Fruit fly (Drosophila melanogaster): ENCODE data around the gene spg.

spg gene

DNA sequence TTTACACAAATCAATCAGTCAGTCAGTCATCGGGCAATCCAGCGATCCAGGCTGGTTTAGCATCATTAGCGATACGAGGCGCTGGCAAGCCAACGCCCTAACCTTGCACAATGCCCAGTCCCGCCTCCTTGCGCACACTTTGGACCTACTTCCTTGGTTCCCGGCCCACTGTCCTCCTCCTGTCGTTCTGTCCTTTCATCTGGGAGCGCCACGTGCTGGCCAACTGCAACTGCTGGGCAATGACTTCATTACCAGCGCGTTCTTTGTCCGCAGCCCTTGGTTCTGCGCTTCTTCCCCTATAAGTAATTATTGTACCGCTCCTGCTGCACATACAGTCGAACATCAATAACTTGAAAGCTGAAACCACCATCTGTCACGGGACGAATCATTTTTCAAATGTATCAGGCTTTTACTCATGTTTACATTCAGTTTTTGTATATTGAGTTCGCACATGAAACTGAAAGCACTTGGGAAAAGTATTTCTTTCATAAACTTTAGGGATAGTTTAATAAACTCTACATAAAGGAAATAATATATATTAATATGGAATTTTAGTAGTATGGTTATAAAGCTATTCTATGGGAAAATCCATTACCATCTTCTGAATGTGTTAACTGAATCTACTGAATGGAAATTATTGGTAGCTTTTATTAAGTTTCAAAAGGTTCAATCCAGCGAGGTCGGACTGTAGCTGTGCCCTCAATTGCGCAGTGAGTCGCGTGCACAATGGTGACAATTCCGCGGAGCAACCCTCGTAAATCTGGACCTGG, 2.7 kb downstream of the spg start (continued):
- no peak for TF ChIP-seq vri (GFP tag; optimal IDR thresholded peaks at IDR 0.05)
- TF ChIP-seq CG4318 (GFP tag; optimal IDR thresholded peaks at IDR 0.05): no peak
- no peak for TF ChIP-seq CG6276 (GFP tag; optimal IDR thresholded peaks at IDR 0.05)
- peak; percentile 35 for TF ChIP-seq CG11762 (GFP tag; optimal IDR thresholded peaks at IDR 0.05; ENCODE audit: insufficient read depth)
- TF ChIP-seq Hr39 (GFP tag; optimal IDR thresholded peaks at IDR 0.05): peak; percentile 17
- peak; percentile 36 for TF ChIP-seq CG11902 (GFP tag; optimal IDR thresholded peaks at IDR 0.05)
- TF ChIP-seq CG7368 (GFP tag; optimal IDR thresholded peaks at IDR 0.05): peak; percentile 27
- TF ChIP-seq CG8319 (GFP tag; optimal IDR thresholded peaks at IDR 0.05): peak; percentile 26
- TF ChIP-seq cyc (GFP tag; optimal IDR thresholded peaks at IDR 0.05): no peak
- peak; percentile 48 for TF ChIP-seq topi (GFP tag; optimal IDR thresholded peaks at IDR 0.05)
- TF ChIP-seq fd59A (GFP tag; optimal IDR thresholded peaks at IDR 0.05): peak; percentile 3
- no peak for TF ChIP-seq CG15336 (GFP tag; IDR thresholded peaks at IDR 0.05)
- peak; percentile 33 for TF ChIP-seq Hr4 (GFP tag; optimal IDR thresholded peaks at IDR 0.05)
- TF ChIP-seq OdsH (GFP tag; optimal IDR thresholded peaks at IDR 0.05): peak; percentile 65
- TF ChIP-seq CG9139 (GFP tag; optimal IDR thresholded peaks at IDR 0.05): peak; percentile 27
- peak; percentile 69 for TF ChIP-seq CG6808 (GFP tag; optimal IDR thresholded peaks at IDR 0.05)
- TF ChIP-seq dac (GFP tag; optimal IDR thresholded peaks at IDR 0.05): no peak

- no peak for TF ChIP-seq Hr39 (GFP tag; optimal IDR thresholded peaks at IDR 0.05)
- peak; percentile 76 for TF ChIP-seq CG8319 (GFP tag; optimal IDR thresholded peaks at IDR 0.05)
- no peak for TF ChIP-seq dsx (GFP tag; optimal IDR thresholded peaks at IDR 0.05; ENCODE audit: poor library complexity, severe bottlenecking)
- TF ChIP-seq Eip78C (GFP tag): peak; percentile 56
- TF ChIP-seq CG31627 (GFP tag; optimal IDR thresholded peaks at IDR 0.05): no peak
- no peak for TF ChIP-seq topi (GFP tag; optimal IDR thresholded peaks at IDR 0.05)
- no peak for TF ChIP-seq CG11902 (GFP tag; optimal IDR thresholded peaks at IDR 0.05)
- peak; percentile 1 for TF ChIP-seq CG6808 (GFP tag; optimal IDR thresholded peaks at IDR 0.05)
- no peak for TF ChIP-seq CG32006 (GFP tag; optimal IDR thresholded peaks at IDR 0.05)
- peak; percentile 9 for TF ChIP-seq fkh (GFP tag; optimal IDR thresholded peaks at IDR 0.05)
- no peak for TF ChIP-seq CG6792 (GFP tag; optimal IDR thresholded peaks at IDR 0.05)
- TF ChIP-seq ss (GFP tag; optimal IDR thresholded peaks at IDR 0.05): peak in 1 of 2 experiments; percentile 15
- TF ChIP-seq esn (GFP tag; optimal IDR thresholded peaks at IDR 0.05): no peak
- TF ChIP-seq Eip75B (GFP tag; optimal IDR thresholded peaks at IDR 0.05): no peak
Observed at dm6 chr3R:28848693-28849470, 3.8 kb downstream of the spg start.

DNA sequence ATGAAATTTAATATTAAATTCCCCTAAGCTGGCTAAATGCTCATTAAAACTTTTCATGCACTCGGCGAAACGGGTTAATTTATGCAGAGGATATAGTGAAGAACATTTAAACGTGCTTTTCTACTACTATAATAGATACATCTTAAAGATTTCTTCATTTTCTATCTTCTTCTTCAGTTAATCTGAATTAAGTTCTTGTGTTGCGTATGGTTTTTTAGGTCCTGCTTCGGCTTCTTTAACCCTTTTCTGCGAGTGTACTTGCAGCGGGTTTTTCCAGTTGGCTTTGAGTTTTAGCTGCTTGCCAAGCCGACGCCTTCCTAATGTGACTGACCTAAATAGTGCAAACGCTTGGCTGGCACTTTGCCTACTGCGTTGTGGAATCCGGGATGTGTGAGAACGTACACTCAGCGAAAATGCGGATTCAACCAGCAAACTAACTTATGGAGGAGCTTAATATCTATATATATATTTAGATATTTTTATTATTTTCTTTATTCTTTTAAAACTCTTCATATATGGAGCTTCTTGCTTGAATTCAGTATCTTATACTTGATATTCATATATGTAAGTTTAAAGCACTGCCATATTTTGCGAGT, 5.7 kb downstream of the spg start:
- TF ChIP-seq CG4318 (GFP tag; optimal IDR thresholded peaks at IDR 0.05) (peak; percentile 15), CG6808 (GFP tag; optimal IDR thresholded peaks at IDR 0.05) (no peak), CG8632 (GFP tag; optimal IDR thresholded peaks at IDR 0.05) (no peak), Hr39 (GFP tag; optimal IDR thresholded peaks at IDR 0.05) (no peak), CG6276 (GFP tag; optimal IDR thresholded peaks at IDR 0.05) (peak; percentile 62), CG7368 (GFP tag; optimal IDR thresholded peaks at IDR 0.05) (no peak), ss (GFP tag; optimal IDR thresholded peaks at IDR 0.05) (no peak), CG6792 (GFP tag; optimal IDR thresholded peaks at IDR 0.05) (peak; percentile 32), Gug (GFP tag; IDR thresholded peaks at IDR 0.05) (peak; percentile 61), OdsH (GFP tag; optimal IDR thresholded peaks at IDR 0.05) (peak; percentile 45), Ets96B (tag; optimal IDR thresholded peaks at IDR 0.05) (peak; percentile 4), spab (GFP tag; optimal IDR thresholded peaks at IDR 0.05) (no peak), Sox102F (GFP tag; optimal IDR thresholded peaks at IDR 0.05) (no peak), svp (GFP tag) (peak; percentile 13), Sox14 (GFP tag; optimal IDR thresholded peaks at IDR 0.05) (peak; percentile 36), topi (GFP tag; optimal IDR thresholded peaks at IDR 0.05) (no peak), Hr4 (GFP tag; optimal IDR thresholded peaks at IDR 0.05) (peak; percentile 75), dac (GFP tag; optimal IDR thresholded peaks at IDR 0.05) (peak; percentile 32), fd85E (GFP tag; optimal IDR thresholded peaks at IDR 0.05) (no peak), CG34406 (GFP tag; optimal IDR thresholded peaks at IDR 0.05) (no peak), CG11762 (GFP tag; optimal IDR thresholded peaks at IDR 0.05; ENCODE audit: insufficient read depth) (peak; percentile 31), Ets21C (GFP tag; optimal IDR thresholded peaks at IDR 0.05) (no peak), CG32006 (GFP tag; optimal IDR thresholded peaks at IDR 0.05) (peak; percentile 82), Blimp-1 (GFP tag; optimal IDR thresholded peaks at IDR 0.05) (no peak), CG31627 (GFP tag; optimal IDR thresholded peaks at IDR 0.05) (no peak), Sox15 (GFP tag; optimal IDR thresholded peaks at IDR 0.05) (no peak), CG6854 (GFP tag; optimal IDR thresholded peaks at IDR 0.05) (no peak), eg (GFP tag; IDR thresholded peaks at IDR 0.05) (peak; percentile 86), CG10669 (GFP tag; optimal IDR thresholded peaks at IDR 0.05) (no peak), fd59A (GFP tag; optimal IDR thresholded peaks at IDR 0.05) (peak; percentile 8)

Data from whole organism, prepupa.